Fruit fly (Drosophila melanogaster): Measurements from ENCODE around the gene ens.

DNA sequence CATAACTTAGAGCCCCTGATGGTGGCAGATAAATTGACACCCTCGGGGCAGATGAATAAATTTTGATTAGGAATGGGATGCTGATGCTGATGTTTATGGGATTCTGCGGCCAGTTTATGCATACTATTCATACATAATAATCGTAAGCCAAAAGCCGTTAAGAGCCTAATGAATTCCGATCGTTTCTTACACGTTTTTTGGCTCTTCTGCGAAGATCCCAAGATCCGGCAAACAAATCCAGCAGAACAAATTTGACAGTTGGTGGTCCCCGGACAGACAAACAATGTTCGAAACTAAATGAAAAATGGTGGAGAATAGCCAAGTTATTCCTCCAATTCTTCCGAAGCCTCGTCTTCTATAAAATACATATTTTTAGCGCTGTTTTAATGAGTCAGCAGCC is 16.9 kb downstream of the ens start:
- TF ChIP-seq Abd-B (GFP tag; optimal IDR thresholded peaks at IDR 0.05) = no peak
- no peak for TF ChIP-seq N (GFP tag; optimal IDR thresholded peaks at IDR 0.05)
- TF ChIP-seq Dfd (GFP tag; optimal IDR thresholded peaks at IDR 0.05) = no peak
- TF ChIP-seq fru (GFP tag; optimal IDR thresholded peaks at IDR 0.05) = no peak
- TF ChIP-seq jim (GFP tag; optimal IDR thresholded peaks at IDR 0.05) = no peak
- TF ChIP-seq dl (GFP tag; optimal IDR thresholded peaks at IDR 0.05; ENCODE audit: insufficient read depth in 1 of 2, partially characterized antibody in 2 of 2) = no peak
- TF ChIP-seq Hr78 (GFP tag; optimal IDR thresholded peaks at IDR 0.05) = no peak
- TF ChIP-seq Hr83 (GFP tag; optimal IDR thresholded peaks at IDR 0.05; ENCODE audit: poor library complexity, severe bottlenecking) = no peak
- no peak for TF ChIP-seq rgr (GFP tag; optimal IDR thresholded peaks at IDR 0.05)
- no peak for TF ChIP-seq woc (GFP tag; optimal IDR thresholded peaks at IDR 0.05)
- no peak for TF ChIP-seq Jra (GFP tag; optimal IDR thresholded peaks at IDR 0.05)
- no peak for TF ChIP-seq h (GFP tag; optimal IDR thresholded peaks at IDR 0.05)
- TF ChIP-seq psq (GFP tag; optimal IDR thresholded peaks at IDR 0.05) = no peak
- TF ChIP-seq br (GFP tag; optimal IDR thresholded peaks at IDR 0.05) = no peak

Measured in whole organism, wandering third instar larva.